Worm (Caenorhabditis elegans) whole organism, L3 larva: ENCODE measurements around the gene F35D11.1.

Experiments
- aly-2 ChIP-seq: fragments of 150-350 bp; optimal IDR thresholded peaks from 2 replicates; lab custom pipeline; 2014; ENCODE audit warnings: missing biosample characterization, missing genetic modification characterization
- ama-1 ChIP-seq: fragments of 150-350 bp; optimal IDR thresholded peaks from 2 replicates; lab custom pipeline; 2018
- egl-27 ChIP-seq: sonication (generic microtip); optimal IDR thresholded peaks from 4 replicates; lab custom pipeline; 2017; ENCODE audit warnings: missing biosample characterization, missing genetic modification reagents, missing genetic modification characterization
- elt-3 ChIP-seq, 3 experiments: fragments of 150-350 bp in 1 of 3; sonication (generic microtip) in 2 of 3; optimal IDR thresholded peaks; 2 replicates in 2 of 3; 4 replicates in 1 of 3; lab custom pipeline; 2014 to 2017; ENCODE audit warnings: missing biosample characterization in 3 of 3, missing genetic modification characterization in 3 of 3
- hmg-11 ChIP-seq: sonication (generic microtip); optimal IDR thresholded peaks from 2 replicates; lab custom pipeline; 2016; ENCODE audit warnings: missing genetic modification characterization, missing compliant biosample characterization
- lin-39 ChIP-seq: fragments of 150-350 bp; optimal IDR thresholded peaks from 2 replicates; lab custom pipeline; 2018; ENCODE audit warnings: missing biosample characterization, missing genetic modification reagents, missing genetic modification characterization
- mdl-1 ChIP-seq: fragments of 150-350 bp; optimal IDR thresholded peaks from 2 replicates; lab custom pipeline; 2014; ENCODE audit warnings: missing biosample characterization, missing genetic modification characterization
- nhr-11 ChIP-seq: fragments of 150-350 bp; optimal IDR thresholded peaks from 2 replicates; lab custom pipeline; 2014; ENCODE audit warnings: missing biosample characterization, missing genetic modification characterization
- nhr-43 ChIP-seq: sonication (generic microtip); optimal IDR thresholded peaks from 2 replicates; lab custom pipeline; 2016; ENCODE audit warnings: mild to moderate bottlenecking, missing genetic modification characterization, missing compliant biosample characterization; ENCODE audit not compliant: poor library complexity, severe bottlenecking
- unc-39 ChIP-seq: sonication (generic microtip); optimal IDR thresholded peaks from 4 replicates; lab custom pipeline; 2017; ENCODE audit warnings: missing biosample characterization, missing genetic modification characterization

DNA sequence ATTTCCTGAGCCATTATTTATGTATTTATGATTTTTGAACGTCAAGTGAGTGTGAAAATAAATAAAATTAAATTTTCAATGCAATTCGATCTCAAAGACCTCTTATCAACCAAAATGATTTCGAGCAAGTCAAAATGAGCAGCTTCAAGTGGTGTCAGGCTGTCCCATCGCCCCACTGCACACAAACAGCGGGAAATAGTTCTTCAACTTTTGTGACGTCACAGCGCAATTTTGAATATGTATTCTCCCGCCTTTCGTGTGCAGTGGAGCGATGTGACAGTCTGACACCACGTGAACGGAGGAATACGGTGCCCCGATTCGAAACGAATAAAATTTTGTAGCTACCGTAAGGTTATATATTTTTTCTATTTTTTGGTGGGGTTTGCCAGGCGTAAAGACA is 47.0 kb downstream of the F35D11.1 start:
- TF ChIP-seq hmg-11 (tag; lab: Kevin White, UChicago) (no peak), egl-27 (tag; lab: Kevin White, UChicago) (no peak), mdl-1 (no peak), ama-1 (lab: Kevin White, UChicago) (peak; percentile 56), nhr-11 (tag; lab: Kevin White, UChicago) (no peak), lin-39 (tag; lab: Kevin White, UChicago) (no peak), nhr-43 (no peak), unc-39 (tag; lab: Kevin White, UChicago) (no peak), aly-2 (tag; lab: Kevin White, UChicago) (no peak), elt-3 (tag; optimal IDR thresholded peaks at IDR 0.05; lab: Kevin White, UChicago) (no peak)
